Fruit fly (Drosophila melanogaster) whole organism, embryonic: ENCODE results near the gene CG42833.
A peak's percentile ranks its signal among the peaks of the same experiment; 100 is the strongest.

ENCODE experiments used
- ATbp ChIP-seq: fragments of 200-800 bp; sonication (Bioruptor generic); optimal IDR thresholded peaks from 2 replicates; lab custom pipeline; 2017; ENCODE audit warnings: missing biosample characterization, mild to moderate bottlenecking, missing genetic modification characterization, missing genetic modification reagents
- Adf1 ChIP-seq: fragments of 200-800 bp; sonication (Bioruptor generic); IDR thresholded peaks from 2 replicates; pipeline ENCODE4 v1.3.6; 2022; ENCODE audit warnings: missing biosample characterization, missing genetic modification characterization
- Awh ChIP-seq: fragments of 200-800 bp; sonication (Bioruptor generic); IDR thresholded peaks from 2 replicates; pipeline ENCODE4, ENCODE4 v1.3.6; 2022; ENCODE audit warnings: missing biosample characterization, missing genetic modification characterization
- BEAF-32 ChIP-seq: fragments of 200-800 bp; sonication (Bioruptor generic); optimal IDR thresholded peaks from 3 replicates; lab custom pipeline; 2017; ENCODE audit warnings: missing biosample characterization, missing genetic modification characterization, mild to moderate bottlenecking, moderate library complexity, missing genetic modification reagents
- CG10462 ChIP-seq: fragments of 200-800 bp; sonication (Bioruptor generic); optimal IDR thresholded peaks from 2 replicates; lab custom pipeline; 2016; ENCODE audit warnings: missing biosample characterization, missing genetic modification characterization
- CG10654 ChIP-seq: fragments of 200-800 bp; sonication (Bioruptor generic); optimal IDR thresholded peaks from 2 replicates; lab custom pipeline; 2016; ENCODE audit warnings: missing biosample characterization, missing genetic modification characterization
- CG11560 ChIP-seq: fragments of 200-800 bp; sonication (Bioruptor generic); IDR thresholded peaks from 3 replicates; pipeline ENCODE4 v1.3.6; 2022; ENCODE audit warnings: missing biosample characterization, missing genetic modification characterization
- CG11696 ChIP-seq: fragments of 200-800 bp; sonication (Bioruptor generic); IDR thresholded peaks from 2 replicates; pipeline ENCODE4 v1.3.6; 2022; ENCODE audit warnings: missing biosample characterization, missing genetic modification characterization
- CG12659 ChIP-seq: fragments of 200-800 bp; sonication (Bioruptor generic); optimal IDR thresholded peaks from 3 replicates; lab custom pipeline; 2017; ENCODE audit warnings: mild to moderate bottlenecking, missing biosample characterization, missing genetic modification reagents, missing genetic modification characterization
- CG12942 ChIP-seq: fragments of 200-800 bp; sonication (Bioruptor generic); optimal IDR thresholded peaks from 3 replicates; lab custom pipeline; 2016; ENCODE audit warnings: missing biosample characterization, missing genetic modification characterization
- CG14441 ChIP-seq: fragments of 200-800 bp; sonication (Bioruptor generic); IDR thresholded peaks from 2 replicates; pipeline ENCODE4 v1.3.6; 2022; ENCODE audit warnings: missing biosample characterization, missing genetic modification characterization
- CG14860 ChIP-seq: fragments of 200-800 bp; sonication (Bioruptor generic); IDR thresholded peaks from 3 replicates; pipeline ENCODE4 v1.3.6; 2022; ENCODE audit warnings: missing biosample characterization, missing genetic modification characterization; ENCODE audit not compliant: partially characterized antibody
- CG15269 ChIP-seq: fragments of 200-800 bp; sonication (Bioruptor generic); optimal IDR thresholded peaks from 2 replicates; lab custom pipeline; 2018; ENCODE audit warnings: missing biosample characterization, mild to moderate bottlenecking, missing genetic modification characterization, moderate library complexity
- CG17359 ChIP-seq: fragments of 200-800 bp; sonication (Bioruptor generic); optimal IDR thresholded peaks from 3 replicates; lab custom pipeline; 2018; ENCODE audit warnings: missing biosample characterization, mild to moderate bottlenecking, missing genetic modification characterization, moderate library complexity
- CG18011 ChIP-seq: fragments of 200-800 bp; sonication (Bioruptor generic); optimal IDR thresholded peaks from 2 replicates; lab custom pipeline; 2017; ENCODE audit warnings: missing biosample characterization, missing genetic modification characterization, mild to moderate bottlenecking, moderate library complexity, missing genotype
- CG18599 ChIP-seq: fragments of 200-800 bp; sonication (Bioruptor generic); optimal IDR thresholded peaks from 3 replicates; lab custom pipeline; 2017; ENCODE audit warnings: missing biosample characterization, missing genetic modification characterization, mild to moderate bottlenecking, moderate library complexity, missing genetic modification reagents
- CG2129 ChIP-seq: fragments of 200-800 bp; sonication (Bioruptor generic); IDR thresholded peaks from 2 replicates; pipeline ENCODE4 v1.3.6; 2022; ENCODE audit warnings: missing biosample characterization, missing genetic modification characterization; ENCODE audit not compliant: partially characterized antibody
- CG3995 ChIP-seq: fragments of 200-800 bp; sonication (Bioruptor generic); optimal IDR thresholded peaks from 3 replicates; lab custom pipeline; 2016; ENCODE audit warnings: missing biosample characterization, missing genetic modification characterization
- CG4404 ChIP-seq: fragments of 200-800 bp; sonication (Bioruptor generic); IDR thresholded peaks from 2 replicates; pipeline ENCODE4 v1.3.6; 2022; ENCODE audit warnings: missing biosample characterization, missing genetic modification characterization
- CG4707 ChIP-seq: fragments of 200-800 bp; sonication (Bioruptor generic); optimal IDR thresholded peaks from 2 replicates; lab custom pipeline; 2018; ENCODE audit warnings: missing biosample characterization, mild to moderate bottlenecking, missing genetic modification characterization, moderate library complexity
- CG6689 ChIP-seq: fragments of 200-800 bp; sonication (Bioruptor generic); IDR thresholded peaks from 2 replicates; pipeline ENCODE4 v1.3.6; 2022; ENCODE audit warnings: missing biosample characterization, missing genetic modification characterization
- CG6854 ChIP-seq: fragments of 200-800 bp; sonication (Bioruptor generic); optimal IDR thresholded peaks from 3 replicates; lab custom pipeline; 2017; ENCODE audit warnings: missing biosample characterization, mild to moderate bottlenecking, missing genetic modification characterization
- CG7745 ChIP-seq: fragments of 200-800 bp; sonication (Bioruptor generic); optimal IDR thresholded peaks from 2 replicates; lab custom pipeline; 2018; ENCODE audit warnings: missing biosample characterization, mild to moderate bottlenecking, missing genetic modification characterization, moderate library complexity
- CG7839 ChIP-seq: fragments of 200-800 bp; sonication (Bioruptor generic); optimal IDR thresholded peaks from 3 replicates; lab custom pipeline; 2018; ENCODE audit warnings: missing biosample characterization, mild to moderate bottlenecking, missing genetic modification characterization, moderate library complexity
- CG9437 ChIP-seq: fragments of 200-800 bp; sonication (Bioruptor generic); optimal IDR thresholded peaks from 2 replicates; lab custom pipeline; 2018; ENCODE audit warnings: missing biosample characterization, mild to moderate bottlenecking, missing genetic modification characterization
- Dp ChIP-seq: fragments of 200-800 bp; sonication (Bioruptor generic); optimal IDR thresholded peaks from 2 replicates; lab custom pipeline; 2018; ENCODE audit warnings: missing biosample characterization, mild to moderate bottlenecking, missing genetic modification characterization, moderate library complexity
- Drgx ChIP-seq: fragments of 200-800 bp; sonication (Bioruptor generic); IDR thresholded peaks from 2 replicates; pipeline ENCODE4 v1.3.6; 2022; ENCODE audit warnings: missing biosample characterization, missing genetic modification characterization
- Gsc ChIP-seq: fragments of 200-800 bp; sonication (Bioruptor generic); IDR thresholded peaks from 2 replicates; pipeline ENCODE4 v1.3.6; 2022; ENCODE audit warnings: missing biosample characterization, missing genetic modification characterization
- Hey ChIP-seq: fragments of 200-800 bp; sonication (Bioruptor generic); optimal IDR thresholded peaks from 3 replicates; lab custom pipeline; 2018; ENCODE audit warnings: missing biosample characterization, mild to moderate bottlenecking, missing genetic modification characterization
- Hr3 ChIP-seq: fragments of 200-800 bp; sonication (Bioruptor generic); optimal IDR thresholded peaks from 3 replicates; lab custom pipeline; 2016; ENCODE audit warnings: missing biosample characterization, missing genetic modification characterization
- Mad ChIP-seq: fragments of 200-800 bp; sonication (Bioruptor generic); optimal IDR thresholded peaks from 2 replicates; lab custom pipeline; 2016; ENCODE audit warnings: missing biosample characterization, missing genetic modification characterization
- Sin3A ChIP-seq: fragments of >200 bp; optimal IDR thresholded peaks from 2 replicates; lab custom pipeline; 2018
- TFAM ChIP-seq: fragments of 200-800 bp; sonication (Bioruptor generic); optimal IDR thresholded peaks from 2 replicates; lab custom pipeline; 2017; ENCODE audit warnings: missing biosample characterization, missing genetic modification characterization, inconsistent platforms
- Taf1 ChIP-seq: fragments of 200-800 bp; sonication (Bioruptor generic); IDR thresholded peaks from 2 replicates; pipeline ENCODE4 v1.3.6; 2022; ENCODE audit warnings: missing biosample characterization, missing genetic modification characterization
- bowl ChIP-seq: fragments of 200-800 bp; sonication (Bioruptor generic); IDR thresholded peaks from 2 replicates; pipeline ENCODE4 v1.3.6; 2022; ENCODE audit warnings: missing biosample characterization, missing genetic modification characterization
- en ChIP-seq: fragments of 200-800 bp; sonication (Bioruptor generic); optimal IDR thresholded peaks from 2 replicates; lab custom pipeline; 2016; ENCODE audit warnings: missing biosample characterization, missing genetic modification characterization
- fd102C ChIP-seq: fragments of 200-800 bp; sonication (Bioruptor generic); optimal IDR thresholded peaks from 2 replicates; lab custom pipeline; 2018; ENCODE audit warnings: missing biosample characterization, mild to moderate bottlenecking, missing genetic modification characterization, moderate library complexity
- inv ChIP-seq: fragments of 200-800 bp; sonication (Bioruptor generic); IDR thresholded peaks from 2 replicates; pipeline ENCODE4 v1.3.6; 2022; ENCODE audit warnings: missing biosample characterization, missing genetic modification characterization; ENCODE audit not compliant: partially characterized antibody
- kay ChIP-seq: fragments of 200-800 bp; sonication (Bioruptor generic); optimal IDR thresholded peaks from 2 replicates; lab custom pipeline; 2016; ENCODE audit warnings: missing biosample characterization, missing genetic modification characterization
- lov ChIP-seq, 2 experiments: fragments of 200-800 bp in 1 of 2; fragments of >200 bp in 1 of 2; sonication (Bioruptor generic) in 1 of 2; IDR thresholded peaks in 1 of 2; optimal IDR thresholded peaks in 1 of 2; 2 replicates in 1 of 2; 3 replicates in 1 of 2; pipeline versions ENCODE4 v1.3.6 to Lab custom; 2017 to 2022; ENCODE audit warnings: missing biosample characterization in 1 of 2, missing genetic modification characterization in 1 of 2
- psq ChIP-seq: fragments of 200-800 bp; sonication (Bioruptor generic); optimal IDR thresholded peaks from 2 replicates; lab custom pipeline; 2017; ENCODE audit warnings: missing biosample characterization, missing genetic modification characterization
- ranshi ChIP-seq: fragments of 200-800 bp; sonication (Bioruptor generic); IDR thresholded peaks from 2 replicates; pipeline ENCODE4 v1.3.6; 2022; ENCODE audit warnings: missing biosample characterization, missing genetic modification characterization
- repo ChIP-seq: fragments of 200-800 bp; sonication (Bioruptor generic); optimal IDR thresholded peaks from 2 replicates; lab custom pipeline; 2016; ENCODE audit warnings: missing biosample characterization, missing genetic modification characterization
- scrt ChIP-seq: fragments of 200-800 bp; sonication (Bioruptor generic); optimal IDR thresholded peaks from 2 replicates; lab custom pipeline; 2018; ENCODE audit warnings: missing biosample characterization, mild to moderate bottlenecking, missing genetic modification characterization, moderate library complexity
- shn ChIP-seq: fragments of 200-800 bp; sonication (Bioruptor generic); optimal IDR thresholded peaks from 3 replicates; lab custom pipeline; 2016; ENCODE audit warnings: missing biosample characterization, missing genetic modification characterization
- sna ChIP-seq: fragments of 200-800 bp; sonication (Bioruptor generic); IDR thresholded peaks from 2 replicates; pipeline ENCODE4 v1.3.6; 2022; ENCODE audit warnings: missing biosample characterization, missing genetic modification characterization; ENCODE audit not compliant: partially characterized antibody
- yki ChIP-seq: fragments of >200 bp; optimal IDR thresholded peaks from 3 replicates; lab custom pipeline; 2018

Gene CG42833

DNA sequence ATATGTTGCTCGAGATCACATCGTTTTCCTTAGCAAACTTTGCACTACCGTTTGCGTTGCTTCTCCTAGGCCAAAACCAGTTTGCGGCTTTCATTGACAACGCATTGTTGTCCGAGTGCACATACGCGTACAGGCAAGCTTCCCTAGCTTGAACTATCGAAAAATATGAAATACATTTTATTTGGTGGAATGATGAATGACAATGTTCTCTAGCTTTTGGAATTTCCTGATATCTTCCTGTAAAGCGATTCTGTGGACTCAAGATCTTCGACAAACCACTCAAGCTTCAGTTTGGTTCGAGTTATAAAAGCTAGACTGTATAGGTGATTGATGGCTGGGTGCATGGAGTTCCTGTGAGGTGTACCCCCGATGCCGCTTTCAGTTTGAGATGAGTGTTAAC, 4.0 kb upstream of the CG42833 start (continued):
- TF ChIP-seq CG15269 (peak; percentile 54), en (GFP tag; lab: Kevin White, UChicago) (no peak), CG17359 (tag; lab: Kevin White, UChicago) (peak; percentile 75), CG12659 (GFP tag; lab: Kevin White, UChicago) (peak; percentile 37), CG7745 (tag; lab: Kevin White, UChicago) (no peak), CG12942 (peak; percentile 26), Hey (no peak), Awh (GFP tag; lab: Robert Waterston, UW) (peak; percentile 58; the same call in 1 of the 2 replicates), Gsc (GFP tag; lab: Robert Waterston, UW) (peak; percentile 23; the same call in 1 of the 2 replicates), sna (GFP tag; lab: Robert Waterston, UW) (no peak), Adf1 (GFP tag; lab: Robert Waterston, UW) (no peak), Taf1 (no peak), CG3995 (GFP tag; lab: Kevin White, UChicago) (no peak), CG7839 (tag; lab: Kevin White, UChicago) (peak; percentile 74), CG6689 (GFP tag; lab: Robert Waterston, UW) (peak; percentile 69), scrt (GFP tag; lab: Kevin White, UChicago) (no peak), kay (GFP tag; lab: Kevin White, UChicago) (peak; percentile 6), CG10462 (GFP tag; lab: Kevin White, UChicago) (peak; percentile 12), CG14860 (GFP tag; lab: Robert Waterston, UW) (no peak), ATbp (GFP tag; lab: Kevin White, UChicago) (peak; percentile 66), CG11560 (tag; lab: Robert Waterston, UW) (no peak), CG14441 (peak; percentile 78), yki (lab: Kevin White, UChicago) (no peak), CG10654 (GFP tag; lab: Kevin White, UChicago) (no peak), CG4707 (GFP tag; lab: Kevin White, UChicago) (peak; percentile 41), ranshi (GFP tag; lab: Robert Waterston, UW) (peak; percentile 52), fd102C (GFP tag; lab: Kevin White, UChicago) (no peak), BEAF-32 (no peak), CG2129 (no peak), CG4404 (GFP tag; lab: Robert Waterston, UW) (no peak), CG6854 (GFP tag; lab: Kevin White, UChicago) (no peak), Sin3A (lab: Kevin White, UChicago) (no peak), shn (peak; percentile 30), lov (optimal IDR thresholded peaks at IDR 0.05; lab: Kevin White, UChicago) (no peak), lov (GFP tag; IDR thresholded peaks at IDR 0.05; lab: Robert Waterston, UW) (no peak), Mad (GFP tag; lab: Kevin White, UChicago) (no peak), CG9437 (GFP tag; lab: Kevin White, UChicago) (peak; percentile 18), CG18011 (no peak), Drgx (GFP tag; lab: Robert Waterston, UW) (peak; percentile 88), repo (GFP tag; lab: Kevin White, UChicago) (no peak), CG11696 (0 out of 2 replicates have a peak, but pooled peaks have one; percentile 44), bowl (GFP tag; lab: Robert Waterston, UW) (no peak), Dp (no peak), inv (GFP tag; lab: Robert Waterston, UW) (no peak), TFAM (GFP tag; lab: Kevin White, UChicago) (no peak), Hr3 (peak; percentile 31), CG18599 (GFP tag; lab: Kevin White, UChicago) (peak; percentile 25), psq (GFP tag; lab: Kevin White, UChicago) (no peak)
